Fruit fly (Drosophila melanogaster) whole organism, embryonic: ENCODE data around the gene CG2182.

Source experiments
- Abd-B ChIP-seq: fragments of 200-800 bp; sonication (Bioruptor generic); optimal IDR thresholded peaks from 2 replicates; lab custom pipeline; 2018; ENCODE audit warnings: missing biosample characterization, mild to moderate bottlenecking, missing genetic modification characterization, moderate library complexity
- Awh ChIP-seq: fragments of 200-800 bp; sonication (Bioruptor generic); IDR thresholded peaks from 2 replicates; pipeline ENCODE4, ENCODE4 v1.3.6; 2022; ENCODE audit warnings: missing biosample characterization, missing genetic modification characterization
- BEAF-32 ChIP-seq: fragments of 200-800 bp; sonication (Bioruptor generic); optimal IDR thresholded peaks from 3 replicates; lab custom pipeline; 2017; ENCODE audit warnings: missing biosample characterization, missing genetic modification characterization, mild to moderate bottlenecking, moderate library complexity, missing genetic modification reagents
- CG11696 ChIP-seq: fragments of 200-800 bp; sonication (Bioruptor generic); IDR thresholded peaks from 2 replicates; pipeline ENCODE4 v1.3.6; 2022; ENCODE audit warnings: missing biosample characterization, missing genetic modification characterization
- CG13775 ChIP-seq: fragments of 200-800 bp; sonication (Bioruptor generic); optimal IDR thresholded peaks from 3 replicates; lab custom pipeline; 2017; ENCODE audit warnings: missing biosample characterization, mild to moderate bottlenecking, missing genetic modification characterization
- CG32772 ChIP-seq: fragments of 200-800 bp; sonication (Bioruptor generic); IDR thresholded peaks from 2 replicates; pipeline ENCODE4 v1.3.6; 2022; ENCODE audit warnings: missing biosample characterization, missing genetic modification characterization
- CG34422 ChIP-seq: fragments of 200-800 bp; sonication (Bioruptor generic); IDR thresholded peaks from 3 replicates; pipeline ENCODE4 v1.3.6; 2022; ENCODE audit warnings: missing biosample characterization, missing genetic modification characterization
- CG3995 ChIP-seq: fragments of 200-800 bp; sonication (Bioruptor generic); optimal IDR thresholded peaks from 3 replicates; lab custom pipeline; 2016; ENCODE audit warnings: missing biosample characterization, missing genetic modification characterization
- CG4707 ChIP-seq: fragments of 200-800 bp; sonication (Bioruptor generic); optimal IDR thresholded peaks from 2 replicates; lab custom pipeline; 2018; ENCODE audit warnings: missing biosample characterization, mild to moderate bottlenecking, missing genetic modification characterization, moderate library complexity
- CG4854 ChIP-seq: fragments of 200-800 bp; sonication (Bioruptor generic); optimal IDR thresholded peaks from 2 replicates; lab custom pipeline; 2016; ENCODE audit warnings: missing biosample characterization, missing genetic modification characterization, inconsistent platforms
- CG7745 ChIP-seq: fragments of 200-800 bp; sonication (Bioruptor generic); optimal IDR thresholded peaks from 2 replicates; lab custom pipeline; 2018; ENCODE audit warnings: missing biosample characterization, mild to moderate bottlenecking, missing genetic modification characterization, moderate library complexity
- CG8765 ChIP-seq: fragments of 200-800 bp; sonication (Bioruptor generic); IDR thresholded peaks from 2 replicates; pipeline ENCODE4 v1.3.6; 2022; ENCODE audit warnings: missing biosample characterization, missing genetic modification characterization
- CG9797 ChIP-seq: fragments of 200-800 bp; sonication (Bioruptor generic); optimal IDR thresholded peaks from 3 replicates; lab custom pipeline; 2018; ENCODE audit warnings: missing biosample characterization, mild to moderate bottlenecking, missing genetic modification characterization
- CrebB ChIP-seq: fragments of 200-800 bp; sonication (Bioruptor generic); optimal IDR thresholded peaks from 3 replicates; lab custom pipeline; 2018; ENCODE audit warnings: missing biosample characterization, mild to moderate bottlenecking, missing genetic modification characterization
- D19B ChIP-seq: fragments of 200-800 bp; sonication (Bioruptor generic); optimal IDR thresholded peaks from 2 replicates; lab custom pipeline; 2017; ENCODE audit warnings: missing biosample characterization, mild to moderate bottlenecking, missing genetic modification characterization
- Dip2 ChIP-seq: fragments of 200-800 bp; sonication (Bioruptor generic); IDR thresholded peaks from 2 replicates; pipeline ENCODE4 v1.3.6; 2022; ENCODE audit warnings: missing biosample characterization, missing genetic modification characterization
- Doc3 ChIP-seq: fragments of 200-800 bp; sonication (Bioruptor generic); IDR thresholded peaks from 3 replicates; pipeline ENCODE4 v1.3.6; 2022; ENCODE audit warnings: missing biosample characterization, missing genetic modification characterization; ENCODE audit not compliant: partially characterized antibody
- Eip74EF ChIP-seq, 2 experiments: fragments of 200-800 bp in 1 of 2; fragments of >200 bp in 1 of 2; sonication (Bioruptor generic) in 1 of 2; optimal IDR thresholded peaks; 2 replicates each; lab custom pipeline; 2017 to 2019; ENCODE audit warnings: missing biosample characterization in 2 of 2, missing genetic modification characterization in 2 of 2, mild to moderate bottlenecking in 1 of 2, moderate library complexity in 1 of 2
- H15 ChIP-seq: fragments of 200-800 bp; sonication (Bioruptor generic); IDR thresholded peaks from 3 replicates; pipeline ENCODE4 v1.3.6; 2022; ENCODE audit warnings: missing biosample characterization, missing genetic modification characterization
- HLH54F ChIP-seq: fragments of 200-800 bp; sonication (Bioruptor generic); optimal IDR thresholded peaks from 3 replicates; lab custom pipeline; 2016; ENCODE audit warnings: missing biosample characterization, missing genetic modification characterization
- Hmr ChIP-seq: fragments of 200-800 bp; sonication (Bioruptor generic); optimal IDR thresholded peaks from 3 replicates; lab custom pipeline; 2017; ENCODE audit warnings: mild to moderate bottlenecking, missing biosample characterization, missing genetic modification reagents, missing genetic modification characterization
- NC2β ChIP-seq: fragments of 200-800 bp; sonication (Bioruptor generic); optimal IDR thresholded peaks from 2 replicates; lab custom pipeline; 2016; ENCODE audit warnings: missing biosample characterization, missing genetic modification characterization
- Rfx ChIP-seq: fragments of 200-800 bp; sonication (Bioruptor generic); IDR thresholded peaks from 2 replicates; pipeline ENCODE4 v1.3.6; 2022; ENCODE audit warnings: missing biosample characterization, missing genetic modification characterization
- Scr ChIP-seq: fragments of 200-800 bp; sonication (Bioruptor generic); IDR thresholded peaks from 2 replicates; pipeline ENCODE4 v1.3.6; 2022; ENCODE audit warnings: missing biosample characterization, missing genetic modification characterization; ENCODE audit not compliant: partially characterized antibody
- TFAM ChIP-seq: fragments of 200-800 bp; sonication (Bioruptor generic); optimal IDR thresholded peaks from 2 replicates; lab custom pipeline; 2017; ENCODE audit warnings: missing biosample characterization, missing genetic modification characterization, inconsistent platforms
- YL-1 ChIP-seq: fragments of 200-800 bp; sonication (Bioruptor generic); optimal IDR thresholded peaks from 3 replicates; lab custom pipeline; 2017; ENCODE audit warnings: missing biosample characterization, mild to moderate bottlenecking, missing genetic modification characterization
- abd-A ChIP-seq: fragments of 200-800 bp; sonication (Bioruptor generic); optimal IDR thresholded peaks from 3 replicates; lab custom pipeline; 2019; ENCODE audit warnings: missing biosample characterization, mild to moderate bottlenecking, missing genetic modification characterization, moderate library complexity
- br ChIP-seq: fragments of >200 bp; optimal IDR thresholded peaks from 2 replicates; lab custom pipeline; 2017
- btn ChIP-seq: fragments of 200-800 bp; sonication (Bioruptor generic); optimal IDR thresholded peaks from 2 replicates; lab custom pipeline; 2016; ENCODE audit warnings: missing biosample characterization, missing genetic modification characterization
- cas ChIP-seq: fragments of 200-800 bp; sonication (Bioruptor generic); IDR thresholded peaks from 2 replicates; pipeline ENCODE4 v1.3.6; 2022; ENCODE audit warnings: missing biosample characterization, missing genetic modification characterization
- chm ChIP-seq: fragments of 200-800 bp; sonication (Bioruptor generic); IDR thresholded peaks from 2 replicates; pipeline ENCODE4 v1.3.6; 2022; ENCODE audit warnings: missing biosample characterization, missing genetic modification characterization
- ci ChIP-seq: fragments of 200-800 bp; sonication (Bioruptor generic); IDR thresholded peaks from 3 replicates; pipeline ENCODE4 v1.3.6; 2022; ENCODE audit warnings: missing biosample characterization, missing genetic modification characterization
- dan ChIP-seq: fragments of 200-800 bp; sonication (Bioruptor generic); IDR thresholded peaks from 2 replicates; pipeline ENCODE4 v1.3.6; 2022; ENCODE audit warnings: missing biosample characterization, missing genetic modification characterization
- ewg ChIP-seq: fragments of 200-800 bp; sonication (Bioruptor generic); optimal IDR thresholded peaks from 3 replicates; lab custom pipeline; 2017; ENCODE audit warnings: mild to moderate bottlenecking, missing biosample characterization, missing genetic modification reagents, missing genetic modification characterization
- ftz-f1 ChIP-seq: fragments of 200-800 bp; sonication (Bioruptor generic); optimal IDR thresholded peaks from 2 replicates; lab custom pipeline; 2016; ENCODE audit warnings: missing biosample characterization, missing genetic modification characterization
- fu2 ChIP-seq: fragments of 200-800 bp; sonication (Bioruptor generic); optimal IDR thresholded peaks from 2 replicates; lab custom pipeline; 2016; ENCODE audit warnings: missing biosample characterization, missing genetic modification characterization
- grau ChIP-seq: fragments of 200-800 bp; optimal IDR thresholded peaks from 3 replicates; lab custom pipeline; 2019; ENCODE audit warnings: missing biosample characterization, mild to moderate bottlenecking, missing genetic modification characterization, moderate library complexity
- hth ChIP-seq: fragments of >200 bp; optimal IDR thresholded peaks from 2 replicates; lab custom pipeline; 2017; ENCODE audit warnings: inconsistent platforms
- kay ChIP-seq: fragments of 200-800 bp; sonication (Bioruptor generic); optimal IDR thresholded peaks from 2 replicates; lab custom pipeline; 2016; ENCODE audit warnings: missing biosample characterization, missing genetic modification characterization
- mld ChIP-seq: fragments of 200-800 bp; sonication (Bioruptor generic); IDR thresholded peaks from 3 replicates; pipeline ENCODE4 v1.3.6; 2022; ENCODE audit warnings: missing biosample characterization, missing genetic modification characterization; ENCODE audit not compliant: partially characterized antibody
- pros ChIP-seq: fragments of 200-800 bp; sonication (Bioruptor generic); optimal IDR thresholded peaks from 3 replicates; lab custom pipeline; 2019; ENCODE audit warnings: missing biosample characterization, mild to moderate bottlenecking, missing genetic modification characterization, moderate library complexity
- run ChIP-seq: fragments of 200-800 bp; sonication (Bioruptor generic); optimal IDR thresholded peaks from 3 replicates; lab custom pipeline; 2018; ENCODE audit warnings: missing biosample characterization, mild to moderate bottlenecking, missing genetic modification characterization
- sisA ChIP-seq: fragments of 200-800 bp; sonication (Bioruptor generic); IDR thresholded peaks from 2 replicates; pipeline ENCODE4 v1.3.6; 2022; ENCODE audit warnings: missing biosample characterization, missing genetic modification characterization
- slp2 ChIP-seq: fragments of 200-800 bp; sonication (Bioruptor generic); optimal IDR thresholded peaks from 2 replicates; lab custom pipeline; 2016; ENCODE audit warnings: missing biosample characterization, missing genetic modification characterization
- tap ChIP-seq: fragments of 200-800 bp; optimal IDR thresholded peaks from 3 replicates; lab custom pipeline; 2019; ENCODE audit warnings: missing biosample characterization, mild to moderate bottlenecking, missing genetic modification characterization, moderate library complexity
- tgo ChIP-seq: fragments of 200-800 bp; sonication (Bioruptor generic); IDR thresholded peaks from 3 replicates; pipeline ENCODE4 v1.3.6; 2022; ENCODE audit warnings: missing biosample characterization, missing genetic modification characterization
- trem ChIP-seq: fragments of 200-800 bp; optimal IDR thresholded peaks from 3 replicates; lab custom pipeline; 2019; ENCODE audit warnings: missing biosample characterization, mild to moderate bottlenecking, missing genetic modification characterization, moderate library complexity
- unc-4 ChIP-seq: fragments of 200-800 bp; sonication (Bioruptor generic); IDR thresholded peaks from 2 replicates; pipeline ENCODE4 v1.3.6; 2022; ENCODE audit warnings: missing biosample characterization, missing genetic modification characterization; ENCODE audit not compliant: partially characterized antibody
- unpg ChIP-seq: fragments of 200-800 bp; sonication (Bioruptor generic); optimal IDR thresholded peaks from 3 replicates; lab custom pipeline; 2018; ENCODE audit warnings: missing biosample characterization, mild to moderate bottlenecking, missing genetic modification characterization, moderate library complexity
- wor ChIP-seq: fragments of 200-800 bp; sonication (Bioruptor generic); IDR thresholded peaks from 2 replicates; pipeline ENCODE4 v1.3.6; 2022; ENCODE audit warnings: missing biosample characterization, missing genetic modification characterization
- zf30C ChIP-seq: fragments of 200-800 bp; sonication (Bioruptor generic); optimal IDR thresholded peaks from 3 replicates; lab custom pipeline; 2018; ENCODE audit warnings: missing biosample characterization, mild to moderate bottlenecking, missing genetic modification characterization

CG2182 gene

DNA sequence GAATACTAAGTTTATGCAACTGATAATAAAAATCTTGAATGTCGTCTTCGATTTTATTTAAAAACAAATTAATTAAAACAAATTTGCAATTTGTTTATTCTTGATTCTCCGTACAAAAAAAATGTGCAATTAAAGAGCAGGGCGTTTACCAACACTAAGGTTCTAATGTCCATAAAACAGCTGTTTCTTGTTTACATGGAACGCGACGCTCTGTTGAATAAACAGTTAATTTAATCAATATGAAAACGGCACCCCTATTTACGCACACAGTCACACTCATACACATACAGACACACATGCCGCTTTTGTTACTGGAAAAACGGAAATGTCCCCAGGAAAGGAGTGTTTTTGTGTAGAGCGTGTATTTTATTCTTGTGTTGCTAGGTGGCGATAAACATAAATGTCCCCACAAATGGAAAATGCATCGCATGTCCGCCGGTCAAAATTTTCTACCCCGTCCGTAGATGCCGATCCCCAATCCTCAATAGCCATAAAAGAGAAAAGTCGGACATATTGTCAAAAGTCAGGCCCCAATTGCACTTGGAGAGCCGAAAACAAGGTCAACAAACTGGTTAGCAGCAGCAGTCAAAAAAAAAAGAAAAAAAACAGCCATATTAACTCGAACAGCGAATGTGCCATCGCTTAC lies 36.6 kb downstream of the CG2182 start (continued):
- TF ChIP-seq Doc3 (no peak), CG7745 (tag; lab: Kevin White, UChicago) (peak; percentile 76), unpg (peak; percentile 74), CG32772 (no peak), tap (tag; lab: Kevin White, UChicago) (peak; percentile 72), Eip74EF (GFP tag; optimal IDR thresholded peaks at IDR 0.05; lab: Kevin White, UChicago) (peak in 1 of 2 experiments; percentile 34), Dip2 (GFP tag; lab: Robert Waterston, UW) (no peak), kay (GFP tag; lab: Kevin White, UChicago) (peak; percentile 63), Scr (GFP tag; lab: Robert Waterston, UW) (no peak), tgo (GFP tag; lab: Robert Waterston, UW) (no peak), hth (lab: Kevin White, UChicago) (no peak), Hmr (GFP tag; lab: Kevin White, UChicago) (peak; percentile 86), pros (GFP tag; lab: Kevin White, UChicago) (peak; percentile 59), BEAF-32 (no peak), unc-4 (no peak), fu2 (GFP tag; lab: Kevin White, UChicago) (peak; percentile 42), Awh (no peak), wor (GFP tag; lab: Robert Waterston, UW) (no peak), CG34422 (GFP tag; lab: Robert Waterston, UW) (no peak), grau (tag; lab: Kevin White, UChicago) (peak; percentile 49), ewg (peak; percentile 56), chm (no peak), mld (GFP tag; lab: Robert Waterston, UW) (no peak), HLH54F (GFP tag; lab: Kevin White, UChicago) (no peak), Rfx (GFP tag; lab: Robert Waterston, UW) (no peak), CG4707 (GFP tag; lab: Kevin White, UChicago) (peak; percentile 89), NC2β (GFP tag; lab: Kevin White, UChicago) (peak; percentile 85), CG13775 (GFP tag; lab: Kevin White, UChicago) (peak; percentile 52), sisA (GFP tag; lab: Robert Waterston, UW) (no peak), CG4854 (peak; percentile 77), Abd-B (GFP tag; lab: Kevin White, UChicago) (no peak), CrebB (peak; percentile 83), CG9797 (GFP tag; lab: Kevin White, UChicago) (peak; percentile 1), H15 (GFP tag; lab: Robert Waterston, UW) (no peak), CG11696 (GFP tag; lab: Robert Waterston, UW) (no peak), abd-A (peak; percentile 95), ftz-f1 (GFP tag; lab: Kevin White, UChicago) (no peak), trem (tag; lab: Kevin White, UChicago) (peak; percentile 71), slp2 (GFP tag; lab: Kevin White, UChicago) (peak; percentile 58), zf30C (GFP tag; lab: Kevin White, UChicago) (peak; percentile 44), dan (GFP tag; lab: Robert Waterston, UW) (no peak), br (no peak), btn (GFP tag; lab: Kevin White, UChicago) (peak; percentile 62), D19B (no peak), YL-1 (GFP tag; lab: Kevin White, UChicago) (peak; percentile 77), CG3995 (GFP tag; lab: Kevin White, UChicago) (peak; percentile 8), CG8765 (GFP tag; lab: Robert Waterston, UW) (no peak), run (tag; lab: Kevin White, UChicago) (peak; percentile 50), ci (GFP tag; lab: Robert Waterston, UW) (no peak), TFAM (GFP tag; lab: Kevin White, UChicago) (peak; percentile 9), cas (no peak)
